Worm (Caenorhabditis elegans) whole organism, L1 larva: Measurements from ENCODE around the gene srt-37.

Source experiments
- alr-1 ChIP-seq: fragments of 200-800 bp; sonication (Bioruptor generic); optimal IDR thresholded peaks from 2 replicates; lab custom pipeline; 2018; ENCODE audit warnings: borderline replicate concordance, mild to moderate bottlenecking, missing genetic modification characterization, missing compliant biosample characterization
- ceh-8 ChIP-seq: fragments of 200-800 bp; sonication (Bioruptor generic); optimal IDR thresholded peaks from 2 replicates; lab custom pipeline; 2018; ENCODE audit warnings: mild to moderate bottlenecking, missing genetic modification characterization, moderate library complexity, missing compliant biosample characterization
- dsc-1 ChIP-seq: sonication (generic microtip); optimal IDR thresholded peaks from 2 replicates; lab custom pipeline; 2016; ENCODE audit warnings: mild to moderate bottlenecking, missing genetic modification characterization, missing compliant biosample characterization
- egl-13 ChIP-seq: sonication (generic microtip); optimal IDR thresholded peaks from 2 replicates; lab custom pipeline; 2016; ENCODE audit warnings: missing genotype, missing genetic modification reagents, missing genetic modification characterization, missing compliant biosample characterization
- nhr-28 ChIP-seq: fragments of 150-350 bp; optimal IDR thresholded peaks from 2 replicates; lab custom pipeline; 2014; ENCODE audit warnings: missing biosample characterization, missing genetic modification characterization

DNA sequence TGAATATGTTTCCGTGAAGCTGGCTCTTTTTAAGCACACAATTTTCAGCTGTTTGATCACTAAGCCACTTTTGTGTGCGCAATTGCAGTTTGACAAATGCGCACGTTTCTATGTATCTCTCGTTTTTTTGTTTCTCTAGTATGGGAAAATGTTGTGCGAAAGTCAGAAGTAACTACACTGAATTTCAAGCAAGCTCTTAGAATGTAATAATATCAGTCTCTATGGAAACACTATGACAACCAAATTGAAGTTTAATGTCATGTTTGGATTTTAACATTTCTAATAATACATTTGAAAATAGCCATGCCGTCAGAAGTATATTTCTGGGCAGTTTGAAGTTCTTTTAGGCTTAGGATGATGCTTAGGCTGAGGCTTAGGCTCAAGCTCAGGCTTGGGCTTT is 38.3 kb upstream of the srt-37 start, which contains the start of gene ZC132.9:
- TF ChIP-seq alr-1 (tag; lab: Kevin White, UChicago): no peak
- TF ChIP-seq nhr-28: no peak
- no peak for TF ChIP-seq ceh-8 (GFP tag; lab: Kevin White, UChicago)
- no peak for TF ChIP-seq dsc-1 (tag; lab: Kevin White, UChicago)
- no peak for TF ChIP-seq egl-13 (tag; lab: Kevin White, UChicago)
